Worm (Caenorhabditis elegans): Measurements from ENCODE around the gene sra-14.

DNA sequence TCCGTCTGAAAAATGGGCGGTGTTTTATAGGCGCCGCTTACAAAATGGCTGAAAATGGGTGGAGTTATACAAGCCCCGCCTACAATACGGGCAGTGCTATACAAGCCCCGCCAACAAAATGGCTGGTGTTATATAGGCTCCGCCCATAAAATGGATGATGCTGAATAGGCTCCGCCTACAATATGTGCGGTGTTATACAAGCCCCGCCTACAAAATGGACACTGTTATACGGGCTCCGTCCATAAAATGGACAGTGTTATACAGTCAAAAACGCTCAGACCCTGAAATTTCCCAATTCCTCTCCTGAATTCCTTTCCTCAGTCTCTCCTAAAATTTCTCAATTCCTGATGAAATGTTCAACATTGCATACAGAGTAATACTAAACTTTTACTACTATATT, 19.0 kb upstream of the sra-14 start:
- TF ChIP-seq mdl-1 (tag; optimal IDR thresholded peaks at IDR 0.05) (no peak), ceh-82 (tag; optimal IDR thresholded peaks at IDR 0.05) (no peak), unc-55 (GFP tag; optimal IDR thresholded peaks at IDR 0.05) (no peak), elt-3 (tag; optimal IDR thresholded peaks at IDR 0.05) (no peak), nhr-21 (tag; optimal IDR thresholded peaks at IDR 0.05) (no peak)
